Worm (Caenorhabditis elegans): ENCODE data around the gene gpla-1.

gpla-1 gene

DNA sequence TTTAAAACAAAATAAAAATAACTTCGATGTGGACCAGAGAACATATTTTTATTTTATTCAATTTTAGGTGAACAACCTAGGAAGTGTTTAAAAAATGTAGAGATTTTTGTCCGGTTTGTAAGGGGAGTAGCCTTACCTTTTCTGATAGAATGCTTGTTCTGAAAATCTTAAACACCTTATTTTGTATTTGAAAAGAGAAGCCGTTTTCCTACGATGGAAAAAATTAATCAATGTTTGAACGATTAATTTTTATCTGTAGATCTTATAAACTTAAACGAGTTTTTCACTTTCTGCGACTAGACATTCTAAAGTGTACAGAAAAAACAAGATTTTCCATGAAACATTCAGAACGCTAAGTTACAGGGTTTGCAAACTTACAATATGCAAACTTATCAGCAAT is 4.7 kb upstream of the gpla-1 start, which contains the start of gene F58H1.6:
Gene F58H1.6, plus strand, starts transcription at position 301 of the 400 bp plus-strand sequence.
- no peak for TF ChIP-seq duxl-1 (tag; optimal IDR thresholded peaks at IDR 0.05; ENCODE audit: poor library complexity)
- TF ChIP-seq fkh-10 (GFP tag; optimal IDR thresholded peaks at IDR 0.05): no peak
- TF ChIP-seq daf-8 (GFP tag; IDR thresholded peaks at IDR 0.05): no peak
- no peak for TF ChIP-seq unc-39 (tag; optimal IDR thresholded peaks at IDR 0.05)
- no peak for TF ChIP-seq cey-2 (tag; optimal IDR thresholded peaks at IDR 0.05; ENCODE audit: borderline replicate concordance, insufficient read depth)
- no peak for TF ChIP-seq php-3 (GFP tag; IDR thresholded peaks at IDR 0.05)
- no peak for TF ChIP-seq nhr-102 (tag; optimal IDR thresholded peaks at IDR 0.05)
- no peak for TF ChIP-seq rbr-2 (tag; optimal IDR thresholded peaks at IDR 0.05)
- TF ChIP-seq nhr-41 (GFP tag; IDR thresholded peaks at IDR 0.05): no peak
- TF ChIP-seq F37D6.2 (tag; optimal IDR thresholded peaks at IDR 0.05): no peak
- no peak for TF ChIP-seq F44E2.7 (GFP tag; IDR thresholded peaks at IDR 0.05)
- TF ChIP-seq Y75B8A.6 (GFP tag; IDR thresholded peaks at IDR 0.05): no peak
- TF ChIP-seq snpc-4 (tag; optimal IDR thresholded peaks at IDR 0.05): no peak
- TF ChIP-seq arid-1 (GFP tag; conservative IDR thresholded peaks at IDR 0.05): no peak
- TF ChIP-seq Y105C5A.15 (GFP tag; IDR thresholded peaks at IDR 0.05): no peak
- TF ChIP-seq tag-97 (GFP tag; IDR thresholded peaks at IDR 0.05): no peak
- TF ChIP-seq nhr-42 (GFP tag; IDR thresholded peaks at IDR 0.05): no peak

DNA sequence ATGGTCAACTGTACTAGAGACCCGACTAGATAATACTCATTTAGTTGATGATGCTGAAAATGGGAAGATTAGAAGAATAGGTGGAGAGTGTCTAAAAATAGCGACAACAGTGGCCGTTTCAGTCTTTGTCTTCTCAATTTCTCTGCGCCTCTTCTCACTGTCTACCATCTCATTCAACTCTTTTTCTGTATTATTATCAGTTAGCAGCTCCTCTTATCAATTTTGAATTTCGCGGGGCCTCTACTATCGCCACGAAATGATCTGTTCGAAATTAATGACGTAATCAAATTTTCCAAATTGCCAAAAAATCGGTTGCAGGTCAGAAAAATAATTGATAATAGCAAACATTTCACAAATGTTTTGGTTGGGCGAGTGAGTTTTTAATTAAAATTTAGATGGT is 4.1 kb upstream of the gpla-1 start:
- TF ChIP-seq lsy-2 (tag; optimal IDR thresholded peaks at IDR 0.05) (no peak), daf-16 (GFP tag; optimal IDR thresholded peaks at IDR 0.05) (no peak), daf-16 (tag; optimal IDR thresholded peaks at IDR 0.05) (peak; percentile 74), Y48G9A.11 (GFP tag; IDR thresholded peaks at IDR 0.05) (no peak), aha-1 (tag) (peak; percentile 61), dve-1 (tag; optimal IDR thresholded peaks at IDR 0.05; ENCODE audit: insufficient read depth) (peak; percentile 81), hlh-11 (tag; optimal IDR thresholded peaks at IDR 0.05) (peak; percentile 88), php-3 (GFP tag; IDR thresholded peaks at IDR 0.05) (peak; percentile 87), nhr-42 (GFP tag; IDR thresholded peaks at IDR 0.05) (no peak), lin-29 (GFP tag; IDR thresholded peaks at IDR 0.05) (no peak), nhr-77 (tag; optimal IDR thresholded peaks at IDR 0.05) (peak; percentile 72), dpl-1 (GFP tag; optimal IDR thresholded peaks at IDR 0.05) (peak; percentile 7), nhr-28 (tag; optimal IDR thresholded peaks at IDR 0.05) (peak; percentile 66), dmd-6 (GFP tag; IDR thresholded peaks at IDR 0.05) (peak; percentile 80), nhr-48 (tag; optimal IDR thresholded peaks at IDR 0.05) (peak; percentile 74), lin-1 (GFP tag; IDR thresholded peaks at IDR 0.05) (peak; percentile 61; the same call in 1 of the 2 replicates), pqm-1 (tag; optimal IDR thresholded peaks at IDR 0.05) (peak; percentile 61)

DNA sequence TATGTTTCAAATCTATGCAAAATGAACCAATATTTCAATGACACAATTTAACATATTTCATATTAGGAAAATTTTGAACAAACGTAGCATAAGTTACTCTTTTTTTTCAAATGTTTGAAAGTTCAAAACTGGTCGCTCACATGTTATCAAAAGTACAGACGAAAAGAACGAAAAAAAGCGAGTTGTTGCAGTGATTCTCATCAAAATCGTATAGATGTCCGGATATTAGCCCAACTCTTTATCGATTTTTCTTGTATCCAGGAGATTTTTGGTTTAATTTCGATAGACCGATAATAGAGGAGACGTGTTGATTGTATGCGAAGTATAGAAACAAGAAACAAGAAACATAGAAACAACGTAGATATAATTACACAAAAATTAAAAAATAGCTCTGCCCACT is 2.7 kb upstream of the gpla-1 start:
- TF ChIP-seq unc-62 (GFP tag; optimal IDR thresholded peaks at IDR 0.05 in 1 of 2) (peak in 1 of 2 experiments; percentile 74), unc-62 (tag; optimal IDR thresholded peaks at IDR 0.05) (no peak), dmd-6 (GFP tag; IDR thresholded peaks at IDR 0.05) (no peak), mdl-1 (tag; optimal IDR thresholded peaks at IDR 0.05) (no peak), F10B5.3 (tag; optimal IDR thresholded peaks at IDR 0.05) (no peak), pqm-1 (tag; optimal IDR thresholded peaks at IDR 0.05) (no peak), lin-39 (tag; optimal IDR thresholded peaks at IDR 0.05) (no peak), lsy-2 (tag; optimal IDR thresholded peaks at IDR 0.05) (no peak)

DNA sequence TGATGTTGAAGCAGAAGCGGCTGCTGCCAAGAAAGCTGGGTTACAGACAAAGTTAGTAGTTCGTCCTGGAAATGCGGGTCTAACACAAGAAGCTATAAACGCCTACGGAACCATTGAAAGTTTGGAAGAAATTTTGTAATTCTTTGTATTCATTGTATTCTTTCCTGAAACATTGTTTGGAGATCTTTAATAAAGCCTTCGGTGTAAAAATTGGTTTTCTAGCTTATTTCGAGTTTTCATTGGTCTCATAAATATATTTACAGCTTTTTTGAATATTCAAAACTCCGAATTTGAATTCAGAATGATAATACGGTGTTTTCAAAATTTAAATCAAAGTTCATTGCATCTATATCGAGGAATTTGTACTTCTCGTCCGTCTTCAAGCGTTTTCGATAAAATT is 2.8 kb downstream of the gpla-1 start, which contains the start of gene F58H1.8:
Gene F58H1.8, plus strand, starts transcription at position 301 of the 400 bp plus-strand sequence.
- TF ChIP-seq fkh-10 (GFP tag; optimal IDR thresholded peaks at IDR 0.05) (no peak), ceh-44 (GFP tag; IDR thresholded peaks at IDR 0.05) (no peak), aly-2 (tag; optimal IDR thresholded peaks at IDR 0.05) (no peak), dmd-9 (GFP tag; IDR thresholded peaks at IDR 0.05) (no peak), nhr-25 (tag; optimal IDR thresholded peaks at IDR 0.05; ENCODE audit: borderline replicate concordance, insufficient read depth) (no peak), daf-16 (GFP tag; optimal IDR thresholded peaks at IDR 0.05) (no peak), daf-16 (tag; optimal IDR thresholded peaks at IDR 0.05) (no peak), nhr-42 (GFP tag; IDR thresholded peaks at IDR 0.05) (no peak), saeg-2 (GFP tag; IDR thresholded peaks at IDR 0.05) (no peak), D1046.2 (GFP tag; IDR thresholded peaks at IDR 0.05) (no peak), mxl-3 (GFP tag; optimal IDR thresholded peaks at IDR 0.05) (no peak)

Data from whole organism, L4 larva.